Worm (Caenorhabditis elegans) whole organism, L1 larva: Measurements from ENCODE around the gene cbp-2.

Experiments used
- aha-1 ChIP-seq: fragments of 150-350 bp; optimal IDR thresholded peaks from 2 replicates; lab custom pipeline; 2014; ENCODE audit warnings: missing biosample characterization, missing genetic modification characterization
- fkh-10 ChIP-seq: sonication (generic microtip); optimal IDR thresholded peaks from 2 replicates; lab custom pipeline; 2017; ENCODE audit warnings: missing biosample characterization, missing genetic modification reagents, missing genetic modification characterization
- lin-14 ChIP-seq: fragments of 200-800 bp; sonication (Bioruptor generic); optimal IDR thresholded peaks from 2 replicates; lab custom pipeline; 2018; ENCODE audit warnings: mild to moderate bottlenecking, missing genetic modification characterization, moderate library complexity, missing compliant biosample characterization
- pag-3 ChIP-seq: sonication (generic microtip); optimal IDR thresholded peaks from 2 replicates; lab custom pipeline; 2017; ENCODE audit warnings: missing genetic modification characterization, mild to moderate bottlenecking, missing compliant biosample characterization, antibody characterized with exemption, borderline replicate concordance; ENCODE audit not compliant: insufficient read depth
- snpc-4 ChIP-seq: fragments of 150-350 bp; optimal IDR thresholded peaks from 2 replicates; lab custom pipeline; 2014; ENCODE audit warnings: missing biosample characterization, missing genetic modification characterization

ce11 chrIII:9946806-9947419 is 23.9 kb downstream of the cbp-2 start, which contains the start of gene K03H1.7:
- TF ChIP-seq pag-3 (tag; lab: Kevin White, UChicago) (no peak), fkh-10 (GFP tag; lab: Kevin White, UChicago) (no peak), aha-1 (no peak), lin-14 (GFP tag; lab: Kevin White, UChicago) (no peak), snpc-4 (tag; lab: Kevin White, UChicago) (no peak)
